Worm (Caenorhabditis elegans): Measurements from ENCODE around the gene F18A11.2.

F18A11.2 gene

ce11 chrII:13030567-13031188 is 821 bp upstream of the F18A11.2 start (continued):
- TF ChIP-seq dmd-6 (GFP tag; IDR thresholded peaks at IDR 0.05) (peak; percentile 41; the same call in 1 of the 2 replicates), nhr-11 (tag; optimal IDR thresholded peaks at IDR 0.05) (peak; percentile 21), attf-4 (tag; optimal IDR thresholded peaks at IDR 0.05) (no peak), spr-1 (tag; optimal IDR thresholded peaks at IDR 0.05) (no peak), nhr-77 (tag; optimal IDR thresholded peaks at IDR 0.05) (peak; percentile 57)

ce11 chrII:13036717-13037116 is 5.2 kb downstream of the F18A11.2 start, which contains the start of gene F18A11.3:
Gene F18A11.3 (minus strand): TSS chrII:13036841.
- no peak for TF ChIP-seq nhr-48 (tag; optimal IDR thresholded peaks at IDR 0.05)
- peak; percentile 8 for TF ChIP-seq dpl-1 (GFP tag; optimal IDR thresholded peaks at IDR 0.05)
- TF ChIP-seq mep-1 (tag; optimal IDR thresholded peaks at IDR 0.05) = peak; percentile 28
- peak; percentile 26 for TF ChIP-seq aha-1 (tag)
- no peak for TF ChIP-seq ctbp-1 (GFP tag; IDR thresholded peaks at IDR 0.05)
- TF ChIP-seq F49E8.2 (tag; optimal IDR thresholded peaks at IDR 0.05; ENCODE audit: borderline replicate concordance) = no peak
- TF ChIP-seq D1046.2 (GFP tag; IDR thresholded peaks at IDR 0.05) = no peak
- TF ChIP-seq nhr-76 (tag; optimal IDR thresholded peaks at IDR 0.05) = no peak
- TF ChIP-seq hmg-1.1 (GFP tag; IDR thresholded peaks at IDR 0.05) = 0 out of 2 replicates have a peak, but pooled peaks have one; percentile 18
- no peak for TF ChIP-seq fkh-10 (GFP tag; optimal IDR thresholded peaks at IDR 0.05)
- no peak for TF ChIP-seq ztf-7 (tag; optimal IDR thresholded peaks at IDR 0.05)
- no peak for TF ChIP-seq snpc-4 (tag; optimal IDR thresholded peaks at IDR 0.05)
- peak; percentile 84 for TF ChIP-seq lin-38 (GFP tag; IDR thresholded peaks at IDR 0.05)
- TF ChIP-seq lsy-2 (tag; optimal IDR thresholded peaks at IDR 0.05) = peak in 1 of 2 experiments; percentile 36
- no peak for TF ChIP-seq cey-2 (tag; optimal IDR thresholded peaks at IDR 0.05; ENCODE audit: borderline replicate concordance, insufficient read depth)
- TF ChIP-seq F37D6.2 (tag; optimal IDR thresholded peaks at IDR 0.05) = no peak
- no peak for TF ChIP-seq Y105C5A.15 (GFP tag; IDR thresholded peaks at IDR 0.05)
- no peak for TF ChIP-seq jun-1 (tag; optimal IDR thresholded peaks at IDR 0.05)
- TF ChIP-seq snpc-1.2 (GFP tag; IDR thresholded peaks at IDR 0.05) = no peak
- TF ChIP-seq mes-2 (tag; optimal IDR thresholded peaks at IDR 0.05; ENCODE audit: poor library complexity, severe bottlenecking) = peak; percentile 51
- no peak for TF ChIP-seq nhr-111 (GFP tag; optimal IDR thresholded peaks at IDR 0.05)
- peak; percentile 67 for TF ChIP-seq mxl-3 (GFP tag; optimal IDR thresholded peaks at IDR 0.05)
- no peak for TF ChIP-seq nhr-10 (tag; optimal IDR thresholded peaks at IDR 0.05)
- peak; percentile 18 for TF ChIP-seq hlh-11 (tag; optimal IDR thresholded peaks at IDR 0.05)
- no peak for TF ChIP-seq aly-2 (tag; optimal IDR thresholded peaks at IDR 0.05)
- TF ChIP-seq hif-1 (tag; optimal IDR thresholded peaks at IDR 0.05) = peak in 1 of 2 experiments; percentile 16

- TF ChIP-seq lin-38 (GFP tag; IDR thresholded peaks at IDR 0.05) = peak; percentile 80
Observed at ce11 chrII:13039141-13039540, 7.6 kb downstream of the F18A11.2 start.

- peak; percentile 48 for TF ChIP-seq lin-38 (GFP tag; IDR thresholded peaks at IDR 0.05)
Observed at ce11 chrII:13043433-13044054, 12.0 kb downstream of the F18A11.2 start, which contains the start of gene puf-6. Gene puf-6 (minus strand): TSS chrII:13043445.

DNA sequence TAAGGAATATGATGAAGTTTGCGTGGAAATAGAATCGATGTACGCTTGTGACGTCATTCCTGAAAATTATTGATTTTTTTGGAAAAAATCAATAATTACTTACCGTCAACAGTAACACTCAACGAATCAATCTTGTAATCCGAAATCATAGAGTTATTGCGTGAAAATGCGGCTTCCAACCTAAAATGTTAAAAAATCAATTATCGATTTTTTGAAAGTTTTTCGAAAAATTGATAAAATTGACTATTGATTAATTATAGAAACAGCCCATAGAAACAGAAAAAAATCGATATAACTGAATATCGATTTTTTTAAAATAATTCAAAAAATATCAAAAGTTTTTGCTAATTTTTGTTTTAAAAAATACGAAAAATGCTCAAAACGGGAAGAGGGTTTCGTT is 15.6 kb downstream of the F18A11.2 start, which contains the start of gene F42G4.7:
Gene F42G4.7, minus strand, starts transcription at position 185 of the 400 bp plus-strand sequence.
- peak; percentile 63 for TF ChIP-seq ceh-28 (tag; optimal IDR thresholded peaks at IDR 0.05)

Measured in whole organism, L4 larva.